Worm (Caenorhabditis elegans): Measurements from ENCODE around the gene art-1.

- TF ChIP-seq zip-5 (tag; optimal IDR thresholded peaks at IDR 0.05) (no peak), ceh-31 (tag; optimal IDR thresholded peaks at IDR 0.05) (no peak), K09A11.1 (tag; optimal IDR thresholded peaks at IDR 0.05; ENCODE audit: insufficient read depth) (no peak)
These were observed 40.6 kb upstream of the art-1 start, which contains the start of gene sqv-7 for ce11 chrII:7012592-7012991.
